Worm (Caenorhabditis elegans) whole organism, L4 larva: Measurements from ENCODE around the gene gro-1.

ENCODE experiments used
- fkh-10 ChIP-seq: fragments of 150-350 bp; optimal IDR thresholded peaks from 2 replicates; lab custom pipeline; 2014; ENCODE audit warnings: missing biosample characterization, missing genetic modification reagents, missing genetic modification characterization
- fos-1 ChIP-seq: fragments of 150-350 bp; optimal IDR thresholded peaks from 2 replicates; lab custom pipeline; 2014; ENCODE audit warnings: missing biosample characterization, missing genetic modification characterization
- lin-15B ChIP-seq: fragments of 150-350 bp; sonication (generic microtip); optimal IDR thresholded peaks from 3 replicates; lab custom pipeline; 2014; ENCODE audit warnings: missing biosample characterization, missing genetic modification characterization
- nhr-11 ChIP-seq: fragments of 150-350 bp; optimal IDR thresholded peaks from 2 replicates; lab custom pipeline; 2014; ENCODE audit warnings: missing biosample characterization, missing genetic modification characterization
- snpc-4 ChIP-seq: fragments of 150-350 bp; optimal IDR thresholded peaks from 2 replicates; lab custom pipeline; 2014; ENCODE audit warnings: missing biosample characterization, missing genetic modification characterization
- vab-7 ChIP-seq: fragments of 200-800 bp; sonication (Bioruptor generic); IDR thresholded peaks from 2 replicates; pipeline ENCODE4 v1.3.6; 2022; ENCODE audit warnings: missing genetic modification reagents, missing genetic modification characterization, missing compliant biosample characterization

- TF ChIP-seq nhr-11 (tag; lab: Kevin White, UChicago), result no peak
- TF ChIP-seq fos-1 (tag; lab: Kevin White, UChicago), result no peak
- no peak for TF ChIP-seq snpc-4 (tag; lab: Kevin White, UChicago)
- no peak for TF ChIP-seq fkh-10 (GFP tag; lab: Kevin White, UChicago)
- no peak for TF ChIP-seq vab-7
- no peak for TF ChIP-seq lin-15B (tag; lab: Kevin White, UChicago)
Measured at ce11 chrIII:5221820-5222219, 43.1 kb upstream of the gro-1 start.
